Fruit fly (Drosophila melanogaster) whole organism, embryonic: ENCODE measurements around the gene Srp19.
A peak's percentile ranks its signal among the peaks of the same experiment; 100 is the strongest.

Experiments
- Adf1 ChIP-seq: fragments of 200-800 bp; sonication (Bioruptor generic); IDR thresholded peaks from 2 replicates; pipeline ENCODE4 v1.3.6; 2022; ENCODE audit warnings: missing biosample characterization, missing genetic modification characterization
- CG10431 ChIP-seq: fragments of 200-800 bp; sonication (Bioruptor generic); optimal IDR thresholded peaks from 3 replicates; lab custom pipeline; 2018; ENCODE audit warnings: missing biosample characterization, mild to moderate bottlenecking, missing genetic modification characterization
- CG10543 ChIP-seq: fragments of 200-800 bp; sonication (Bioruptor generic); optimal IDR thresholded peaks from 3 replicates; lab custom pipeline; 2017; ENCODE audit warnings: missing biosample characterization, mild to moderate bottlenecking, missing genetic modification characterization, moderate library complexity
- CG10979 ChIP-seq: fragments of 200-800 bp; sonication (Bioruptor generic); optimal IDR thresholded peaks from 2 replicates; lab custom pipeline; 2018; ENCODE audit warnings: missing biosample characterization, mild to moderate bottlenecking, missing genetic modification characterization, moderate library complexity
- CG11247 ChIP-seq: fragments of 200-800 bp; sonication (Bioruptor generic); IDR thresholded peaks from 2 replicates; pipeline ENCODE4 v1.3.6; 2022; ENCODE audit warnings: missing biosample characterization, missing genetic modification characterization
- CG11696 ChIP-seq: fragments of 200-800 bp; sonication (Bioruptor generic); IDR thresholded peaks from 2 replicates; pipeline ENCODE4 v1.3.6; 2022; ENCODE audit warnings: missing biosample characterization, missing genetic modification characterization
- CG12299 ChIP-seq: fragments of 200-800 bp; sonication (Bioruptor generic); optimal IDR thresholded peaks from 2 replicates; lab custom pipeline; 2018; ENCODE audit warnings: missing biosample characterization, mild to moderate bottlenecking, missing genetic modification characterization
- CG14667 ChIP-seq: fragments of 200-800 bp; sonication (Bioruptor generic); IDR thresholded peaks from 2 replicates; pipeline ENCODE4 v1.3.6; 2022; ENCODE audit warnings: missing biosample characterization, missing genetic modification characterization
- CG1647 ChIP-seq: fragments of 200-800 bp; sonication (Bioruptor generic); optimal IDR thresholded peaks from 3 replicates; lab custom pipeline; 2016; ENCODE audit warnings: missing biosample characterization, missing genetic modification characterization
- CG18011 ChIP-seq: fragments of 200-800 bp; sonication (Bioruptor generic); optimal IDR thresholded peaks from 2 replicates; lab custom pipeline; 2017; ENCODE audit warnings: missing biosample characterization, missing genetic modification characterization, mild to moderate bottlenecking, moderate library complexity, missing genotype
- CG2129 ChIP-seq: fragments of 200-800 bp; sonication (Bioruptor generic); IDR thresholded peaks from 2 replicates; pipeline ENCODE4 v1.3.6; 2022; ENCODE audit warnings: missing biosample characterization, missing genetic modification characterization; ENCODE audit not compliant: partially characterized antibody
- CG2889 ChIP-seq: fragments of 200-800 bp; sonication (Bioruptor generic); IDR thresholded peaks from 3 replicates; pipeline ENCODE4 v1.3.6; 2022; ENCODE audit warnings: missing biosample characterization, missing genetic modification characterization
- CG3065 ChIP-seq: fragments of 200-800 bp; sonication (Bioruptor generic); optimal IDR thresholded peaks from 2 replicates; lab custom pipeline; 2016; ENCODE audit warnings: missing biosample characterization, missing genetic modification characterization
- CG31224 ChIP-seq: fragments of 200-800 bp; sonication (Bioruptor generic); IDR thresholded peaks from 2 replicates; pipeline ENCODE4 v1.3.6; 2022; ENCODE audit warnings: missing biosample characterization, missing genetic modification characterization
- CG32767 ChIP-seq: fragments of 200-800 bp; sonication (Bioruptor generic); IDR thresholded peaks from 2 replicates; pipeline ENCODE4 v1.3.6; 2022; ENCODE audit warnings: missing biosample characterization, missing genetic modification characterization
- CG3281 ChIP-seq: fragments of 200-800 bp; sonication (Bioruptor generic); optimal IDR thresholded peaks from 3 replicates; lab custom pipeline; 2017; ENCODE audit warnings: missing biosample characterization, mild to moderate bottlenecking, missing genetic modification characterization
- CG33213 ChIP-seq: fragments of 200-800 bp; sonication (Bioruptor generic); optimal IDR thresholded peaks from 3 replicates; lab custom pipeline; 2016; ENCODE audit warnings: missing biosample characterization, missing genetic modification characterization
- CG4328 ChIP-seq: fragments of 200-800 bp; sonication (Bioruptor generic); optimal IDR thresholded peaks from 3 replicates; lab custom pipeline; 2017; ENCODE audit warnings: missing biosample characterization, missing genetic modification reagents, missing genetic modification characterization
- CG6654 ChIP-seq: fragments of 200-800 bp; sonication (Bioruptor generic); optimal IDR thresholded peaks from 2 replicates; lab custom pipeline; 2017; ENCODE audit warnings: missing biosample characterization, mild to moderate bottlenecking, missing genetic modification characterization
- CG6813 ChIP-seq: fragments of 200-800 bp; sonication (Bioruptor generic); optimal IDR thresholded peaks from 2 replicates; lab custom pipeline; 2017; ENCODE audit warnings: missing biosample characterization, missing genetic modification characterization, mild to moderate bottlenecking, moderate library complexity, missing genetic modification reagents
- CG8359 ChIP-seq: fragments of 200-800 bp; sonication (Bioruptor generic); optimal IDR thresholded peaks from 2 replicates; lab custom pipeline; 2017; ENCODE audit warnings: missing biosample characterization, mild to moderate bottlenecking, missing genetic modification characterization, borderline replicate concordance
- CG9932 ChIP-seq: fragments of 200-800 bp; sonication (Bioruptor generic); IDR thresholded peaks from 2 replicates; pipeline ENCODE4 v1.3.6; 2022; ENCODE audit warnings: missing biosample characterization, missing genetic modification characterization
- CTCF ChIP-seq: fragments of 200-800 bp; sonication (Bioruptor generic); optimal IDR thresholded peaks from 2 replicates; lab custom pipeline; 2017; ENCODE audit warnings: missing biosample characterization, mild to moderate bottlenecking, missing genetic modification characterization, moderate library complexity
- CrebB ChIP-seq: fragments of 200-800 bp; sonication (Bioruptor generic); optimal IDR thresholded peaks from 3 replicates; lab custom pipeline; 2018; ENCODE audit warnings: missing biosample characterization, mild to moderate bottlenecking, missing genetic modification characterization
- Dip2 ChIP-seq: fragments of 200-800 bp; sonication (Bioruptor generic); IDR thresholded peaks from 2 replicates; pipeline ENCODE4 v1.3.6; 2022; ENCODE audit warnings: missing biosample characterization, missing genetic modification characterization
- HLHmδ ChIP-seq: fragments of 200-800 bp; sonication (Bioruptor generic); optimal IDR thresholded peaks from 2 replicates; lab custom pipeline; 2018; ENCODE audit warnings: missing biosample characterization, mild to moderate bottlenecking, missing genetic modification characterization, moderate library complexity
- Hr78 ChIP-seq, 2 experiments: fragments of 200-800 bp in 1 of 2; fragments of >200 bp in 1 of 2; sonication (Bioruptor generic) in 1 of 2; optimal IDR thresholded peaks; 2 replicates each; lab custom pipeline; 2017 to 2019; ENCODE audit warnings: missing biosample characterization in 2 of 2, missing genetic modification characterization in 2 of 2, mild to moderate bottlenecking in 1 of 2, moderate library complexity in 1 of 2
- Vsx1 ChIP-seq: fragments of 200-800 bp; sonication (Bioruptor generic); optimal IDR thresholded peaks from 2 replicates; lab custom pipeline; 2017; ENCODE audit warnings: missing biosample characterization, mild to moderate bottlenecking, missing genetic modification characterization, missing genetic modification reagents
- YL-1 ChIP-seq: fragments of 200-800 bp; sonication (Bioruptor generic); optimal IDR thresholded peaks from 3 replicates; lab custom pipeline; 2017; ENCODE audit warnings: missing biosample characterization, mild to moderate bottlenecking, missing genetic modification characterization
- abd-A ChIP-seq: fragments of 200-800 bp; sonication (Bioruptor generic); optimal IDR thresholded peaks from 3 replicates; lab custom pipeline; 2019; ENCODE audit warnings: missing biosample characterization, mild to moderate bottlenecking, missing genetic modification characterization, moderate library complexity
- ato ChIP-seq: fragments of 200-800 bp; sonication (Bioruptor generic); IDR thresholded peaks from 2 replicates; pipeline ENCODE4 v1.3.6; 2022; ENCODE audit warnings: missing biosample characterization, missing genetic modification characterization; ENCODE audit not compliant: partially characterized antibody
- cato ChIP-seq: fragments of 200-800 bp; sonication (Bioruptor generic); optimal IDR thresholded peaks from 2 replicates; lab custom pipeline; 2016; ENCODE audit warnings: missing biosample characterization, missing genetic modification characterization, borderline replicate concordance
- chinmo ChIP-seq: fragments of 200-800 bp; sonication (Bioruptor generic); IDR thresholded peaks from 4 replicates; pipeline ENCODE4 v1.3.6; 2022; ENCODE audit warnings: missing biosample characterization, missing genetic modification characterization; ENCODE audit not compliant: partially characterized antibody
- croc ChIP-seq: fragments of 200-800 bp; sonication (Bioruptor generic); conservative IDR thresholded peaks from 3 replicates; pipeline ENCODE4 v1.3.6; 2022; ENCODE audit warnings: missing biosample characterization, missing genetic modification characterization
- cwo ChIP-seq: fragments of 200-800 bp; sonication (Bioruptor generic); optimal IDR thresholded peaks from 3 replicates; lab custom pipeline; 2017; ENCODE audit warnings: missing biosample characterization, missing genetic modification characterization, mild to moderate bottlenecking, moderate library complexity, missing genetic modification reagents
- dysf ChIP-seq: fragments of 200-800 bp; sonication (Bioruptor generic); IDR thresholded peaks from 3 replicates; pipeline ENCODE4 v1.3.6; 2022; ENCODE audit warnings: missing biosample characterization, missing genetic modification characterization
- ewg ChIP-seq: fragments of 200-800 bp; sonication (Bioruptor generic); optimal IDR thresholded peaks from 3 replicates; lab custom pipeline; 2017; ENCODE audit warnings: mild to moderate bottlenecking, missing biosample characterization, missing genetic modification reagents, missing genetic modification characterization
- mirr ChIP-seq: fragments of 200-800 bp; sonication (Bioruptor generic); optimal IDR thresholded peaks from 3 replicates; lab custom pipeline; 2018; ENCODE audit warnings: missing biosample characterization, mild to moderate bottlenecking, missing genetic modification characterization
- pzg ChIP-seq: fragments of 200-800 bp; sonication (Bioruptor generic); optimal IDR thresholded peaks from 3 replicates; lab custom pipeline; 2018; ENCODE audit warnings: missing biosample characterization, mild to moderate bottlenecking, missing genetic modification characterization, moderate library complexity
- sens-2 ChIP-seq: fragments of 200-800 bp; sonication (Bioruptor generic); IDR thresholded peaks from 2 replicates; pipeline ENCODE4 v1.3.6; 2022; ENCODE audit warnings: missing biosample characterization, missing genetic modification characterization
- sna ChIP-seq: fragments of 200-800 bp; sonication (Bioruptor generic); IDR thresholded peaks from 2 replicates; pipeline ENCODE4 v1.3.6; 2022; ENCODE audit warnings: missing biosample characterization, missing genetic modification characterization; ENCODE audit not compliant: partially characterized antibody
- ssp ChIP-seq: fragments of 200-800 bp; sonication (Bioruptor generic); IDR thresholded peaks from 2 replicates; pipeline ENCODE4 v1.3.6; 2022; ENCODE audit warnings: missing biosample characterization, missing genetic modification characterization

Gene Srp19

DNA sequence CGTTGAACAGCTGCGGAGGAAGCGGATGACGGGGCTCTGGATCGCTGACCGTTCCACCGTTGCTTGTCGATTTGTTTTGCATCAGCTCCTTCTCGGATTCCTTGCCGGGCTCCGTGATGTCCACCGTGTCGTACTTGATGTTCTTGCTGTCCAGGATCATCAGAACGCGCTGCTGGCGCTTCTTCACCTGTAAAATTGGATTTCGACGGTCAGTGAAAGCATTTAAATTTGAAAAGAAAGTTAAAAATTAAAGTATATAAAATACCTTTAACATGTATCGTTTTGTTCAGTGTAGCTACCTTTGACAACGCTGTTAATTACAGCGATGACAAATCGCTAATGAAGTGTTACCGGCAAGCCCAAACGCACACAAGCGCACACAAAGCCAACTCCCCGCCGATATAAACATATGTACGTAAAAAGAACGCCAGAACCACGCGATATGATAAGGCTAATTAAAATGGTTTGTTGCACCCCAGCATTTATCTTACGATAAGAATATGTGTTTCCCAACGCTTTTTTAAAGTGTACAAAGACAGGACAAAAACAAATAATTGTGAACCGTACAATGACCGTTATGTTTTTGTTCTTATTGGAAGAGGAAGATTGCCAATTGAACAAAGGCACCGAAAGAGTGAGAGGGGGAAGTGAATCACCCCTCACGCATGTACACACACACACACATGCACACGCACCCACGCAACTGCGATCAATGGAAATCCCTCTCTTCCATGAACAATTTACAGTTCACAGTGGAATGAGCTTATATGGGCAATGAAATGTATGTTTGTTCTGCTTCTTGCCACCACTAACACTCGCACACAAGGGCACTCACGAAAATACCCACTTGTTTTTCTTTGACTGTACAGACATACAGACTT, 20.2 kb upstream of the Srp19 start (continued):
- TF ChIP-seq CG8359 (GFP tag; lab: Kevin White, UChicago) (peak; percentile 12), dysf (GFP tag; lab: Robert Waterston, UW) (0 out of 3 replicates have a peak, but pooled peaks have one; percentile 49), cato (GFP tag; lab: Kevin White, UChicago) (no peak), ato (0 out of 2 replicates have a peak, but pooled peaks have one; percentile 32), CG10431 (GFP tag; lab: Kevin White, UChicago) (peak; percentile 1), cwo (GFP tag; lab: Kevin White, UChicago) (peak; percentile 24), CG33213 (GFP tag; lab: Kevin White, UChicago) (no peak), CG32767 (GFP tag; lab: Robert Waterston, UW) (peak; percentile 42; the same call in 1 of the 2 replicates), CrebB (tag; lab: Kevin White, UChicago) (peak; percentile 16), CG3065 (no peak), YL-1 (GFP tag; lab: Kevin White, UChicago) (no peak), CG12299 (tag; lab: Kevin White, UChicago) (no peak), abd-A (tag; lab: Kevin White, UChicago) (peak; percentile 72), CG2129 (GFP tag; lab: Robert Waterston, UW) (no peak), CG1647 (peak; percentile 21), CG4328 (no peak), sna (GFP tag; lab: Robert Waterston, UW) (no peak), CG10979 (tag; lab: Kevin White, UChicago) (peak; percentile 24), sens-2 (0 out of 2 replicates have a peak, but pooled peaks have one; percentile 17), CG2889 (GFP tag; lab: Robert Waterston, UW) (peak; percentile 36; the same call in 1 of the 3 replicates), CTCF (GFP tag; lab: Kevin White, UChicago) (peak; percentile 39), CG6654 (GFP tag; lab: Kevin White, UChicago) (no peak), HLHmδ (peak; percentile 7), Adf1 (no peak), CG11696 (GFP tag; lab: Robert Waterston, UW) (no peak), CG31224 (peak; percentile 33; the same call in 1 of the 2 replicates), CG9932 (no peak), Dip2 (GFP tag; lab: Robert Waterston, UW) (no peak), Vsx1 (GFP tag; lab: Kevin White, UChicago) (peak; percentile 95), ssp (no peak), CG11247 (GFP tag; lab: Robert Waterston, UW) (no peak), mirr (GFP tag; lab: Kevin White, UChicago) (peak; percentile 94), CG14667 (no peak), CG18011 (GFP tag; lab: Kevin White, UChicago) (no peak), pzg (GFP tag; lab: Kevin White, UChicago) (peak; percentile 18), CG10543 (GFP tag; lab: Kevin White, UChicago) (peak; percentile 27), Hr78 (GFP tag; optimal IDR thresholded peaks at IDR 0.05; lab: Kevin White, UChicago) (peak in 1 of 2 experiments; percentile 47), croc (GFP tag; lab: Robert Waterston, UW) (no peak), CG6813 (peak; percentile 48), ewg (GFP tag; lab: Kevin White, UChicago) (no peak), CG3281 (GFP tag; lab: Kevin White, UChicago) (peak; percentile 68), chinmo (GFP tag; lab: Robert Waterston, UW) (peak; percentile 81; the same call in 2 of the 4 replicates)
